Worm (Caenorhabditis elegans): ENCODE results near the gene Y38F1A.2.

Gene Y38F1A.2

ce11 chrII:12965138-12965537 lies 10.4 kb downstream of the Y38F1A.2 start:
- no peak for TF ChIP-seq hmg-11 (tag; optimal IDR thresholded peaks at IDR 0.05)
- TF ChIP-seq elt-1 (tag; optimal IDR thresholded peaks at IDR 0.05) = peak; percentile 87

ce11 chrII:12965538-12965588 lies 10.6 kb downstream of the Y38F1A.2 start, which contains the start of gene ptr-18:
TSS of gene ptr-18 (plus strand) at chrII:12965546.
- no peak for TF ChIP-seq ceh-82 (tag; optimal IDR thresholded peaks at IDR 0.05)
- no peak for TF ChIP-seq nhr-11 (tag; optimal IDR thresholded peaks at IDR 0.05)
- no peak for TF ChIP-seq sea-2 (GFP tag; optimal IDR thresholded peaks at IDR 0.05)
- no peak for TF ChIP-seq snpc-4 (tag; optimal IDR thresholded peaks at IDR 0.05)
- TF ChIP-seq eor-1 (tag; optimal IDR thresholded peaks at IDR 0.05) = no peak
- no peak for TF ChIP-seq mdl-1 (tag; optimal IDR thresholded peaks at IDR 0.05)
- no peak for TF ChIP-seq ceh-28 (tag; optimal IDR thresholded peaks at IDR 0.05)
- no peak for TF ChIP-seq egl-27 (tag; optimal IDR thresholded peaks at IDR 0.05)
- TF ChIP-seq mml-1 (tag; optimal IDR thresholded peaks at IDR 0.05) = no peak

DNA sequence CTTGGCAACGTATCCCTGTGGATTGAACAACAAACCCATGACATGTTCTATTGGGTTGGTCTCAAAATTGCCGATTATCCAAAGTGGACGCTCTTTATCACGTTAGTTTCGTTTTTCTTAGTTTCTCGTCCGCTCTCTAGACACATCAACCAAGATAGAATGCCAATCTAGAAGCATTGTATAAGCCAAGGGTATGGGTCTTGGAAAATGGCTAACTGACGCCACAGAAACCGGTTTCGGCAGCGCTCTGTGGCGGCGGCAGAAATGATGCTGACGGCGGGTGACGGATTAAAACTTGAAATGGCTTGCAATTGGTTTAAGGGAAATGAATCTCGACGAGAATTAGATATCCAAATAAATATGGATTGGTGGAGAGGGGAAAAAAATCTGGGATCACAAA lies 10.8 kb downstream of the Y38F1A.2 start:
- TF ChIP-seq nfya-1 (tag; optimal IDR thresholded peaks at IDR 0.05; ENCODE audit: insufficient read depth) (peak; percentile 16), nhr-25 (tag; optimal IDR thresholded peaks at IDR 0.05) (peak; percentile 72), pqm-1 (tag; optimal IDR thresholded peaks at IDR 0.05) (no peak), ama-1 (optimal IDR thresholded peaks at IDR 0.05) (peak; percentile 52)

ce11 chrII:12966274-12966673 lies 11.5 kb downstream of the Y38F1A.2 start:
- no peak for TF ChIP-seq egl-5 (tag; optimal IDR thresholded peaks at IDR 0.05)
- TF ChIP-seq fkh-10 (GFP tag; optimal IDR thresholded peaks at IDR 0.05) = no peak
- TF ChIP-seq nhr-67 (tag; optimal IDR thresholded peaks at IDR 0.05) = no peak
- TF ChIP-seq pha-4 (tag; optimal IDR thresholded peaks at IDR 0.05) = no peak
- TF ChIP-seq hmg-11 (tag; optimal IDR thresholded peaks at IDR 0.05) = no peak
- TF ChIP-seq elt-1 (tag; optimal IDR thresholded peaks at IDR 0.05) = no peak
- TF ChIP-seq mml-1 (tag; optimal IDR thresholded peaks at IDR 0.05) = no peak
- TF ChIP-seq ztf-4 (tag; optimal IDR thresholded peaks at IDR 0.05) = no peak

ce11 chrII:12968448-12968969 lies 13.8 kb downstream of the Y38F1A.2 start:
- TF ChIP-seq fkh-2 (tag; optimal IDR thresholded peaks at IDR 0.05) = no peak
- no peak for TF ChIP-seq lin-39 (tag; optimal IDR thresholded peaks at IDR 0.05)
- no peak for TF ChIP-seq nhr-23 (tag; optimal IDR thresholded peaks at IDR 0.05)
- no peak for TF ChIP-seq elt-2 (tag; optimal IDR thresholded peaks at IDR 0.05)
- no peak for TF ChIP-seq eor-1 (tag; optimal IDR thresholded peaks at IDR 0.05)
- TF ChIP-seq jun-1 (tag; optimal IDR thresholded peaks at IDR 0.05) = no peak
- no peak for TF ChIP-seq mdl-1 (tag; optimal IDR thresholded peaks at IDR 0.05)
- TF ChIP-seq ceh-82 (tag; optimal IDR thresholded peaks at IDR 0.05) = no peak
- TF ChIP-seq R02D3.7 (tag; optimal IDR thresholded peaks at IDR 0.05) = no peak
- no peak for TF ChIP-seq elt-1 (tag; optimal IDR thresholded peaks at IDR 0.05)
- no peak for TF ChIP-seq nhr-67 (tag; optimal IDR thresholded peaks at IDR 0.05)
- no peak for TF ChIP-seq egl-27 (tag; optimal IDR thresholded peaks at IDR 0.05)
- TF ChIP-seq ztf-11 (tag; optimal IDR thresholded peaks at IDR 0.05) = no peak
- no peak for TF ChIP-seq pha-4 (tag; optimal IDR thresholded peaks at IDR 0.05)
- no peak for TF ChIP-seq nhr-11 (tag; optimal IDR thresholded peaks at IDR 0.05)
- TF ChIP-seq tbx-2 (tag; optimal IDR thresholded peaks at IDR 0.05) = no peak

ce11 chrII:12969622-12970021 lies 14.9 kb downstream of the Y38F1A.2 start, which contains the start of gene Y38F1A.4:
TSS of gene Y38F1A.4 (minus strand) at chrII:12969722.
- TF ChIP-seq egl-5 (tag; optimal IDR thresholded peaks at IDR 0.05) (no peak), nhr-76 (tag; optimal IDR thresholded peaks at IDR 0.05) (no peak), aly-2 (tag; optimal IDR thresholded peaks at IDR 0.05) (no peak), fkh-10 (GFP tag; optimal IDR thresholded peaks at IDR 0.05) (no peak), nhr-12 (tag; optimal IDR thresholded peaks at IDR 0.05) (no peak), hmg-11 (tag; optimal IDR thresholded peaks at IDR 0.05) (no peak), nhr-77 (tag; optimal IDR thresholded peaks at IDR 0.05) (no peak), nhr-11 (tag; optimal IDR thresholded peaks at IDR 0.05) (no peak), eor-1 (tag; optimal IDR thresholded peaks at IDR 0.05) (no peak), ceh-9 (tag; optimal IDR thresholded peaks at IDR 0.05) (no peak), unc-62 (GFP tag; optimal IDR thresholded peaks at IDR 0.05) (no peak), ZK546.5 (tag; optimal IDR thresholded peaks at IDR 0.05) (no peak), elt-3 (tag; optimal IDR thresholded peaks at IDR 0.05) (no peak), mdl-1 (tag; optimal IDR thresholded peaks at IDR 0.05) (no peak), lin-15B (tag; optimal IDR thresholded peaks at IDR 0.05) (no peak), sea-2 (GFP tag; optimal IDR thresholded peaks at IDR 0.05) (no peak), tbx-2 (tag; optimal IDR thresholded peaks at IDR 0.05) (no peak)

Measured in whole organism, L3 larva.